Fruit fly (Drosophila melanogaster) whole organism, wandering third instar larva: ENCODE data around the gene Fur1.

Experiments used
- Mio ChIP-seq: sonication (Bioruptor generic); optimal IDR thresholded peaks from 2 replicates; lab custom pipeline; 2016; ENCODE audit warnings: missing biosample characterization, missing genetic modification characterization
- OdsH ChIP-seq: fragments of 200-800 bp; sonication (Bioruptor generic); optimal IDR thresholded peaks from 2 replicates; lab custom pipeline; 2016; ENCODE audit warnings: missing biosample characterization, mild to moderate bottlenecking, missing genetic modification characterization
- brk ChIP-seq: fragments of 200-800 bp; sonication (Bioruptor generic); optimal IDR thresholded peaks from 2 replicates; lab custom pipeline; 2016; ENCODE audit warnings: missing biosample characterization, mild to moderate bottlenecking, missing genetic modification characterization
- h ChIP-seq: fragments of 200-800 bp; sonication (Bioruptor generic); optimal IDR thresholded peaks from 3 replicates; lab custom pipeline; 2016; ENCODE audit warnings: missing biosample characterization, mild to moderate bottlenecking, missing genetic modification characterization
- pan ChIP-seq: fragments of >200 bp; optimal IDR thresholded peaks from 2 replicates; lab custom pipeline; 2017
- woc ChIP-seq: sonication (Bioruptor generic); optimal IDR thresholded peaks from 2 replicates; lab custom pipeline; 2016; ENCODE audit warnings: missing biosample characterization, mild to moderate bottlenecking, missing genetic modification characterization

- no peak for TF ChIP-seq Mio (GFP tag; lab: Kevin White, UChicago)
- no peak for TF ChIP-seq OdsH (GFP tag; lab: Kevin White, UChicago)
- TF ChIP-seq woc: no peak
- TF ChIP-seq h (GFP tag; lab: Kevin White, UChicago): no peak
- TF ChIP-seq pan: no peak
- TF ChIP-seq brk (GFP tag; lab: Kevin White, UChicago): no peak
These were observed 25.4 kb downstream of the Fur1 start for dm6 chr3R:25447451-25447850.
